Fruit fly (Drosophila melanogaster) whole organism, embryonic: ENCODE results near the gene EloB.

Source experiments
- Asciz ChIP-seq: fragments of 200-800 bp; sonication (Bioruptor generic); optimal IDR thresholded peaks from 2 replicates; lab custom pipeline; 2017; ENCODE audit warnings: missing biosample characterization, mild to moderate bottlenecking, missing genetic modification characterization, missing genetic modification reagents
- B-H2 ChIP-seq: fragments of 200-800 bp; sonication (Bioruptor generic); optimal IDR thresholded peaks from 2 replicates; lab custom pipeline; 2018; ENCODE audit warnings: missing biosample characterization, mild to moderate bottlenecking, missing genetic modification characterization
- CG12071 ChIP-seq: fragments of 200-800 bp; sonication (Bioruptor generic); optimal IDR thresholded peaks from 3 replicates; lab custom pipeline; 2018; ENCODE audit warnings: missing biosample characterization, mild to moderate bottlenecking, missing genetic modification characterization
- CG12219 ChIP-seq: fragments of 200-800 bp; sonication (Bioruptor generic); optimal IDR thresholded peaks from 3 replicates; lab custom pipeline; 2018; ENCODE audit warnings: missing biosample characterization, mild to moderate bottlenecking, missing genetic modification characterization
- CG15696 ChIP-seq: fragments of 200-800 bp; sonication (Bioruptor generic); optimal IDR thresholded peaks from 2 replicates; lab custom pipeline; 2019; ENCODE audit warnings: missing biosample characterization, mild to moderate bottlenecking, missing genetic modification characterization, moderate library complexity
- CG1832 ChIP-seq: fragments of 200-800 bp; sonication (Bioruptor generic); optimal IDR thresholded peaks from 2 replicates; lab custom pipeline; 2017; ENCODE audit warnings: missing biosample characterization, mild to moderate bottlenecking, missing genetic modification characterization, inconsistent platforms
- CG2116 ChIP-seq: fragments of 200-800 bp; sonication (Bioruptor generic); optimal IDR thresholded peaks from 3 replicates; lab custom pipeline; 2018; ENCODE audit warnings: missing biosample characterization, mild to moderate bottlenecking, missing genetic modification characterization
- CG31224 ChIP-seq: fragments of 200-800 bp; sonication (Bioruptor generic); IDR thresholded peaks from 2 replicates; pipeline ENCODE4 v1.3.6; 2022; ENCODE audit warnings: missing biosample characterization, missing genetic modification characterization
- CG31365 ChIP-seq: fragments of 200-800 bp; sonication (Bioruptor generic); optimal IDR thresholded peaks from 2 replicates; lab custom pipeline; 2018; ENCODE audit warnings: missing biosample characterization, mild to moderate bottlenecking, missing genetic modification characterization
- CG3281 ChIP-seq: fragments of 200-800 bp; sonication (Bioruptor generic); optimal IDR thresholded peaks from 3 replicates; lab custom pipeline; 2017; ENCODE audit warnings: missing biosample characterization, mild to moderate bottlenecking, missing genetic modification characterization
- CG4328 ChIP-seq: fragments of 200-800 bp; sonication (Bioruptor generic); optimal IDR thresholded peaks from 3 replicates; lab custom pipeline; 2017; ENCODE audit warnings: missing biosample characterization, missing genetic modification reagents, missing genetic modification characterization
- CG7839 ChIP-seq: fragments of 200-800 bp; sonication (Bioruptor generic); optimal IDR thresholded peaks from 3 replicates; lab custom pipeline; 2018; ENCODE audit warnings: missing biosample characterization, mild to moderate bottlenecking, missing genetic modification characterization, moderate library complexity
- CrebB ChIP-seq: fragments of 200-800 bp; sonication (Bioruptor generic); optimal IDR thresholded peaks from 3 replicates; lab custom pipeline; 2018; ENCODE audit warnings: missing biosample characterization, mild to moderate bottlenecking, missing genetic modification characterization
- Dp ChIP-seq: fragments of 200-800 bp; sonication (Bioruptor generic); optimal IDR thresholded peaks from 2 replicates; lab custom pipeline; 2018; ENCODE audit warnings: missing biosample characterization, mild to moderate bottlenecking, missing genetic modification characterization, moderate library complexity
- Hand ChIP-seq: fragments of 200-800 bp; sonication (Bioruptor generic); optimal IDR thresholded peaks from 2 replicates; lab custom pipeline; 2017; ENCODE audit warnings: mild to moderate bottlenecking, missing biosample characterization, missing genetic modification reagents, missing genetic modification characterization
- Hey ChIP-seq: fragments of 200-800 bp; sonication (Bioruptor generic); optimal IDR thresholded peaks from 3 replicates; lab custom pipeline; 2018; ENCODE audit warnings: missing biosample characterization, mild to moderate bottlenecking, missing genetic modification characterization
- MTF-1 ChIP-seq: fragments of 200-800 bp; sonication (Bioruptor generic); optimal IDR thresholded peaks from 2 replicates; lab custom pipeline; 2018; ENCODE audit warnings: missing biosample characterization, mild to moderate bottlenecking, missing genetic modification characterization, borderline replicate concordance
- NFAT ChIP-seq: fragments of 200-800 bp; sonication (Bioruptor generic); IDR thresholded peaks from 2 replicates; pipeline ENCODE4 v1.3.6; 2022; ENCODE audit warnings: missing biosample characterization, missing genetic modification characterization
- Rfx ChIP-seq: fragments of 200-800 bp; sonication (Bioruptor generic); IDR thresholded peaks from 2 replicates; pipeline ENCODE4 v1.3.6; 2022; ENCODE audit warnings: missing biosample characterization, missing genetic modification characterization
- Vsx1 ChIP-seq: fragments of 200-800 bp; sonication (Bioruptor generic); optimal IDR thresholded peaks from 2 replicates; lab custom pipeline; 2017; ENCODE audit warnings: missing biosample characterization, mild to moderate bottlenecking, missing genetic modification characterization, missing genetic modification reagents
- Xrp1 ChIP-seq: fragments of 200-800 bp; sonication (Bioruptor generic); IDR thresholded peaks from 2 replicates; pipeline ENCODE4 v1.3.6; 2022; ENCODE audit warnings: missing biosample characterization, missing genetic modification characterization
- YL-1 ChIP-seq: fragments of 200-800 bp; sonication (Bioruptor generic); optimal IDR thresholded peaks from 3 replicates; lab custom pipeline; 2017; ENCODE audit warnings: missing biosample characterization, mild to moderate bottlenecking, missing genetic modification characterization
- abd-A ChIP-seq: fragments of 200-800 bp; sonication (Bioruptor generic); optimal IDR thresholded peaks from 3 replicates; lab custom pipeline; 2019; ENCODE audit warnings: missing biosample characterization, mild to moderate bottlenecking, missing genetic modification characterization, moderate library complexity
- ash1 ChIP-seq: fragments of 200-800 bp; sonication (Bioruptor generic); optimal IDR thresholded peaks from 2 replicates; lab custom pipeline; 2018; ENCODE audit warnings: missing biosample characterization, mild to moderate bottlenecking, missing genetic modification characterization
- bbx ChIP-seq: fragments of 200-800 bp; sonication (Bioruptor generic); IDR thresholded peaks from 2 replicates; pipeline ENCODE4 v1.3.6; 2022; ENCODE audit warnings: missing biosample characterization, missing genetic modification characterization; ENCODE audit not compliant: partially characterized antibody
- bsh ChIP-seq, 2 experiments: fragments of 200-800 bp; sonication (Bioruptor generic); optimal IDR thresholded peaks; 2 replicates each; lab custom pipeline; 2017 to 2018; ENCODE audit warnings: mild to moderate bottlenecking in 2 of 2, missing biosample characterization in 2 of 2, missing genetic modification characterization in 2 of 2, moderate library complexity in 1 of 2
- caup ChIP-seq: fragments of 200-800 bp; sonication (Bioruptor generic); optimal IDR thresholded peaks from 3 replicates; lab custom pipeline; 2017; ENCODE audit warnings: missing biosample characterization, mild to moderate bottlenecking, missing genetic modification characterization, moderate library complexity; ENCODE audit not compliant: severe bottlenecking
- ci ChIP-seq: fragments of 200-800 bp; sonication (Bioruptor generic); IDR thresholded peaks from 3 replicates; pipeline ENCODE4 v1.3.6; 2022; ENCODE audit warnings: missing biosample characterization, missing genetic modification characterization
- dati ChIP-seq: fragments of 200-800 bp; sonication (Bioruptor generic); IDR thresholded peaks from 2 replicates; pipeline ENCODE4 v1.3.6; 2022; ENCODE audit warnings: missing biosample characterization, missing genetic modification characterization
- fd64A ChIP-seq: fragments of 200-800 bp; sonication (Bioruptor generic); optimal IDR thresholded peaks from 3 replicates; lab custom pipeline; 2018; ENCODE audit warnings: missing biosample characterization, mild to moderate bottlenecking, missing genetic modification characterization
- gce ChIP-seq: fragments of 200-800 bp; sonication (Bioruptor generic); IDR thresholded peaks from 3 replicates; pipeline ENCODE4 v1.3.6; 2022; ENCODE audit warnings: missing biosample characterization, missing genetic modification characterization
- gcm2 ChIP-seq: fragments of 200-800 bp; sonication (Bioruptor generic); optimal IDR thresholded peaks from 2 replicates; lab custom pipeline; 2016; ENCODE audit warnings: missing biosample characterization, missing genetic modification characterization
- hbn ChIP-seq: fragments of 200-800 bp; sonication (Bioruptor generic); IDR thresholded peaks from 2 replicates; pipeline ENCODE4 v1.3.6; 2022; ENCODE audit warnings: missing biosample characterization, missing genetic modification characterization; ENCODE audit not compliant: partially characterized antibody
- insv ChIP-seq, 2 experiments: fragments of 200-800 bp; sonication (Bioruptor generic); optimal IDR thresholded peaks; 3 replicates each; lab custom pipeline; 2016 to 2018; ENCODE audit warnings: missing biosample characterization in 2 of 2, missing genetic modification characterization in 2 of 2
- jigr1 ChIP-seq: fragments of 200-800 bp; sonication (Bioruptor generic); IDR thresholded peaks from 3 replicates; pipeline ENCODE4 v1.3.6; 2022; ENCODE audit warnings: missing biosample characterization, missing genetic modification characterization
- ken ChIP-seq: fragments of 200-800 bp; sonication (Bioruptor generic); IDR thresholded peaks from 3 replicates; pipeline ENCODE4 v1.3.6; 2022; ENCODE audit warnings: missing biosample characterization, missing genetic modification characterization
- kni ChIP-seq: fragments of 200-800 bp; sonication (Bioruptor generic); optimal IDR thresholded peaks from 3 replicates; lab custom pipeline; 2017; ENCODE audit warnings: mild to moderate bottlenecking, missing biosample characterization, missing genetic modification reagents, missing genetic modification characterization
- nerfin-2 ChIP-seq: fragments of 200-800 bp; sonication (Bioruptor generic); IDR thresholded peaks from 2 replicates; pipeline ENCODE4 v1.3.6; 2022; ENCODE audit warnings: missing biosample characterization, missing genetic modification characterization; ENCODE audit not compliant: partially characterized antibody
- sd ChIP-seq: fragments of 200-800 bp; sonication (Bioruptor generic); optimal IDR thresholded peaks from 3 replicates; lab custom pipeline; 2018; ENCODE audit warnings: missing biosample characterization, mild to moderate bottlenecking, missing genetic modification characterization, moderate library complexity
- sim ChIP-seq: fragments of 200-800 bp; sonication (Bioruptor generic); IDR thresholded peaks from 2 replicates; pipeline ENCODE4 v1.3.6; 2022; ENCODE audit warnings: missing biosample characterization, missing genetic modification characterization
- tll ChIP-seq, 2 experiments: fragments of 200-800 bp in 1 of 2; fragments of >200 bp in 1 of 2; sonication (Bioruptor generic) in 1 of 2; optimal IDR thresholded peaks; 2 replicates each; lab custom pipeline; 2017 to 2019; ENCODE audit warnings: missing biosample characterization in 2 of 2, missing genetic modification characterization in 2 of 2, mild to moderate bottlenecking in 1 of 2, moderate library complexity in 1 of 2
- unpg ChIP-seq: fragments of 200-800 bp; sonication (Bioruptor generic); optimal IDR thresholded peaks from 3 replicates; lab custom pipeline; 2018; ENCODE audit warnings: missing biosample characterization, mild to moderate bottlenecking, missing genetic modification characterization, moderate library complexity
- vvl ChIP-seq: fragments of 200-800 bp; sonication (Bioruptor generic); IDR thresholded peaks from 2 replicates; pipeline ENCODE4 v1.3.6; 2022; ENCODE audit warnings: missing biosample characterization, missing genetic modification characterization
- wek ChIP-seq: fragments of 200-800 bp; sonication (Bioruptor generic); optimal IDR thresholded peaks from 3 replicates; lab custom pipeline; 2018; ENCODE audit warnings: missing biosample characterization, mild to moderate bottlenecking, missing genetic modification characterization, moderate library complexity

Gene EloB

DNA sequence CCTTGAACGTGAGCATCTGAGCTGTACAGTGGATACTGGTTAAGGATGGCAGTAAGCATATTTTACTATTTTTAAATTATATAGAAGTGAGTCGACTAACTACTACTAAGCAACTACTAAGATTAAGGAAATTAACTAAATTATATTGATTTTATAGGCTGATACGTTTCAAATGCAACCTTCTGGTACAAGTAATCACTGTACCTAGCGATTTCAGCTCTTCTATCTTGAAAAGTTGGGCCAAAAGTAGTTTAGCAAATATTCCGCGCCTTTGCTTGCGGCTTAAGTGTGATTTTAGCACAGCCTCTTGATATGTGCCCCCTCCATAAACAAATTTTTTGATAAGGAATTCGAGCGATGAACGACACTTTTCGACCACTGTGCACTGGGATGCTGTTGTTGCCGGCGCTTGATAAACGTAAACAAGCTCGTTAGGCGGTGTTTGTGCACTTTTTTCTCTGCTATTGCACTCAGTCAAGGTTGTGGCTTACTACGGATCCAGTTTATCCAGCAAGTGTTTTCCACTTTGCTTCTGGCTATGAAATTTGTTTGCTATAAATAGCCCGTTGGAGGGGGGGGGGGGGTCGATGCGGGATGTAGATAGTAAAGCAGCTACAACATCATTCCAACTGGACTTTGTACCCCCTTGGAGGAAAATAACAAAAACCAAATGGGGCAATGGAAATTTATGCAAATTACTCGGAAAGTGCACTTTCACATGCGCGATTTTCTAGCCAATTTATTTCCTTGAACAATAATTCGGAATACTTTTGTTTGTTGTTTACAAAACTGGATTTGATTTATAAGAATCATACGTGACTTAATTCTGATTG lies 23.2 kb downstream of the EloB start (continued):
- TF ChIP-seq CG31365 (tag; lab: Kevin White, UChicago) (no peak), CG1832 (GFP tag; lab: Kevin White, UChicago) (no peak), nerfin-2 (0 out of 2 replicates have a peak, but pooled peaks have one; percentile 19), CG31224 (peak; percentile 79)

DNA sequence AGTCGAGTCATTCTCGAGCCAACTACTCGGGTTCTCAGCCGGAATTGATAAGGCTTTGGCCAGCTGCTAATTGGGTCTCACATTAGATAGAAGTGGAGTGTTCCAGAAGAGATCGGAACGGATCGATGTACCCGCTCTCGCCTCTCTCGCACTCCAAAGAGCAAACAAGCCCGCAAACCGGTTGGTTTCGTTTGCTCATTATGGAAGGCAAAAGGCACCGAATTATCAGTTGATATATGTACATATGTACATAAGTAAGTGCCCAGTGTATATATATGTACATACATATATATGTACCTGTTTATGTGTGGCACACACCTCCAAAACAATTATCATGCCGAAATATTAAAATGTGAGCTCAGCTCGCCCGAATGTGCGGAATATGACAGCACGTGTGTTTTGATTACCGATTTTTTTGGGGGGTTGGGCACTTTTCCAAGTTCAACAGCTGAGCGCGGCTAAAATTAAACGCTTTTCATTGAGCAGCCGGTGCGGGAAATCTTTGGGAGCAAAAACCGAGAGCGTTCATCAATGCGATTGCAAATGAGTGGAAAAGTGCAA lies 23.9 kb downstream of the EloB start:
- TF ChIP-seq MTF-1 (GFP tag; lab: Kevin White, UChicago) (no peak), ken (GFP tag; lab: Robert Waterston, UW) (0 out of 3 replicates have a peak, but pooled peaks have one; percentile 57), Vsx1 (GFP tag; lab: Kevin White, UChicago) (peak; percentile 49), CG15696 (tag; lab: Kevin White, UChicago) (peak; percentile 64), gcm2 (GFP tag; lab: Kevin White, UChicago) (no peak), CG3281 (no peak), Xrp1 (GFP tag; lab: Robert Waterston, UW) (peak; percentile 69), bbx (GFP tag; lab: Robert Waterston, UW) (0 out of 2 replicates have a peak, but pooled peaks have one; percentile 14), bsh (GFP tag; optimal IDR thresholded peaks at IDR 0.05; lab: Kevin White, UChicago) (peak in 1 of 2 experiments; percentile 32), sim (GFP tag; lab: Robert Waterston, UW) (0 out of 2 replicates have a peak, but pooled peaks have one; percentile 24), CG12219 (GFP tag; lab: Kevin White, UChicago) (peak; percentile 22), CG12071 (GFP tag; lab: Kevin White, UChicago) (peak; percentile 74), ci (GFP tag; lab: Robert Waterston, UW) (peak; percentile 66; the same call in 2 of the 3 replicates), Hey (tag; lab: Kevin White, UChicago) (peak; percentile 68), fd64A (GFP tag; lab: Kevin White, UChicago) (no peak), Dp (GFP tag; lab: Kevin White, UChicago) (no peak), CG4328 (GFP tag; lab: Kevin White, UChicago) (peak; percentile 90), ash1 (GFP tag; lab: Kevin White, UChicago) (peak; percentile 1), CG2116 (GFP tag; lab: Kevin White, UChicago) (no peak), CrebB (tag; lab: Kevin White, UChicago) (peak; percentile 60), wek (peak; percentile 91), dati (GFP tag; lab: Robert Waterston, UW) (no peak), Hand (peak; percentile 46), sd (tag; lab: Kevin White, UChicago) (peak; percentile 4), NFAT (GFP tag; lab: Robert Waterston, UW) (no peak), Rfx (GFP tag; lab: Robert Waterston, UW) (no peak), B-H2 (GFP tag; lab: Kevin White, UChicago) (peak; percentile 75), insv (GFP tag; optimal IDR thresholded peaks at IDR 0.05; lab: Kevin White, UChicago) (peak in 1 of 2 experiments; percentile 35), jigr1 (GFP tag; lab: Robert Waterston, UW) (no peak), gce (GFP tag; lab: Robert Waterston, UW) (peak; percentile 80; the same call in 2 of the 3 replicates), YL-1 (peak; percentile 30), Asciz (GFP tag; lab: Kevin White, UChicago) (peak; percentile 1), abd-A (peak; percentile 37), kni (GFP tag; lab: Kevin White, UChicago) (peak; percentile 66), CG1832 (GFP tag; lab: Kevin White, UChicago) (no peak), CG7839 (no peak), unpg (GFP tag; lab: Kevin White, UChicago) (peak; percentile 17), tll (GFP tag; optimal IDR thresholded peaks at IDR 0.05; lab: Kevin White, UChicago) (peak in 1 of 2 experiments; percentile 13), vvl (GFP tag; lab: Robert Waterston, UW) (peak; percentile 22; the same call in 1 of the 2 replicates), hbn (0 out of 2 replicates have a peak, but pooled peaks have one; percentile 35), caup (peak; percentile 43)
